Fruit fly (Drosophila melanogaster) whole organism, embryonic: Measurements from ENCODE around the gene CG33640.

Experiments used
- Aef1 ChIP-seq: fragments of 200-800 bp; sonication (Bioruptor generic); IDR thresholded peaks from 3 replicates; pipeline ENCODE4 v1.3.6; 2022; ENCODE audit warnings: missing biosample characterization, missing genetic modification characterization
- CG10209 ChIP-seq: fragments of 200-800 bp; sonication (Bioruptor generic); optimal IDR thresholded peaks from 3 replicates; lab custom pipeline; 2017; ENCODE audit warnings: missing biosample characterization, mild to moderate bottlenecking, missing genetic modification characterization, missing genetic modification reagents
- CG11456 ChIP-seq: fragments of 200-800 bp; sonication (Bioruptor generic); IDR thresholded peaks from 3 replicates; pipeline ENCODE4 v1.3.6; 2022; ENCODE audit warnings: missing biosample characterization, missing genetic modification characterization
- CG11504 ChIP-seq: fragments of 200-800 bp; sonication (Bioruptor generic); optimal IDR thresholded peaks from 3 replicates; lab custom pipeline; 2019; ENCODE audit warnings: missing biosample characterization, mild to moderate bottlenecking, missing genetic modification characterization, moderate library complexity
- CG12659 ChIP-seq: fragments of 200-800 bp; sonication (Bioruptor generic); optimal IDR thresholded peaks from 3 replicates; lab custom pipeline; 2017; ENCODE audit warnings: mild to moderate bottlenecking, missing biosample characterization, missing genetic modification reagents, missing genetic modification characterization
- CG13624 ChIP-seq: fragments of 200-800 bp; sonication (Bioruptor generic); optimal IDR thresholded peaks from 2 replicates; lab custom pipeline; 2016; ENCODE audit warnings: missing biosample characterization, missing genetic modification characterization
- CG13894 ChIP-seq: fragments of 200-800 bp; sonication (Bioruptor generic); optimal IDR thresholded peaks from 3 replicates; lab custom pipeline; 2018; ENCODE audit warnings: missing biosample characterization, mild to moderate bottlenecking, missing genetic modification characterization, moderate library complexity
- CG14441 ChIP-seq: fragments of 200-800 bp; sonication (Bioruptor generic); IDR thresholded peaks from 2 replicates; pipeline ENCODE4 v1.3.6; 2022; ENCODE audit warnings: missing biosample characterization, missing genetic modification characterization
- CG15514 ChIP-seq: fragments of 200-800 bp; sonication (Bioruptor generic); optimal IDR thresholded peaks from 3 replicates; lab custom pipeline; 2017; ENCODE audit warnings: missing biosample characterization, missing genetic modification characterization, mild to moderate bottlenecking, moderate library complexity, missing genetic modification reagents
- CG17912 ChIP-seq: fragments of 200-800 bp; sonication (Bioruptor generic); optimal IDR thresholded peaks from 2 replicates; lab custom pipeline; 2018; ENCODE audit warnings: missing biosample characterization, mild to moderate bottlenecking, missing genetic modification characterization
- CG2199 ChIP-seq: fragments of 200-800 bp; sonication (Bioruptor generic); IDR thresholded peaks from 3 replicates; pipeline ENCODE4 v1.3.6; 2022; ENCODE audit warnings: missing biosample characterization, missing genetic modification characterization
- CG4282 ChIP-seq: fragments of 200-800 bp; sonication (Bioruptor generic); optimal IDR thresholded peaks from 2 replicates; lab custom pipeline; 2016; ENCODE audit warnings: missing biosample characterization, missing genetic modification characterization
- CG4854 ChIP-seq: fragments of 200-800 bp; sonication (Bioruptor generic); optimal IDR thresholded peaks from 2 replicates; lab custom pipeline; 2016; ENCODE audit warnings: missing biosample characterization, missing genetic modification characterization, inconsistent platforms
- CG6175 ChIP-seq: fragments of 200-800 bp; sonication (Bioruptor generic); IDR thresholded peaks from 3 replicates; pipeline ENCODE4 v1.3.6; 2022; ENCODE audit warnings: missing biosample characterization, missing genetic modification characterization
- CG9609 ChIP-seq: fragments of 200-800 bp; sonication (Bioruptor generic); optimal IDR thresholded peaks from 3 replicates; lab custom pipeline; 2016; ENCODE audit warnings: missing biosample characterization, missing genetic modification characterization
- CHES-1-like ChIP-seq: fragments of 200-800 bp; sonication (Bioruptor generic); optimal IDR thresholded peaks from 2 replicates; lab custom pipeline; 2016; ENCODE audit warnings: missing biosample characterization, missing genetic modification characterization
- Camta ChIP-seq: fragments of 200-800 bp; sonication (Bioruptor generic); optimal IDR thresholded peaks from 2 replicates; lab custom pipeline; 2016; ENCODE audit warnings: missing biosample characterization, missing genetic modification characterization
- D19A ChIP-seq: fragments of 200-800 bp; optimal IDR thresholded peaks from 3 replicates; lab custom pipeline; 2019; ENCODE audit warnings: missing biosample characterization, mild to moderate bottlenecking, missing genetic modification characterization, moderate library complexity
- Deaf1 ChIP-seq: fragments of 200-800 bp; optimal IDR thresholded peaks from 3 replicates; lab custom pipeline; 2019; ENCODE audit warnings: missing biosample characterization, mild to moderate bottlenecking, missing genetic modification characterization, moderate library complexity
- Dfd ChIP-seq, 2 experiments: fragments of >200 bp; optimal IDR thresholded peaks; 2 replicates each; lab custom pipeline; 2017; ENCODE audit warnings: missing biosample characterization in 2 of 2, missing genetic modification characterization in 2 of 2
- Drgx ChIP-seq: fragments of 200-800 bp; sonication (Bioruptor generic); IDR thresholded peaks from 2 replicates; pipeline ENCODE4 v1.3.6; 2022; ENCODE audit warnings: missing biosample characterization, missing genetic modification characterization
- Hr51 ChIP-seq, 2 experiments: fragments of 200-800 bp; sonication (Bioruptor generic); optimal IDR thresholded peaks; 2 replicates in 1 of 2; 3 replicates in 1 of 2; lab custom pipeline; 2016 to 2018; ENCODE audit warnings: missing biosample characterization in 2 of 2, missing genetic modification characterization in 2 of 2, mild to moderate bottlenecking in 1 of 2, moderate library complexity in 1 of 2
- Lim3 ChIP-seq: fragments of 200-800 bp; sonication (Bioruptor generic); IDR thresholded peaks from 2 replicates; pipeline ENCODE4 v1.3.6; 2022; ENCODE audit warnings: missing biosample characterization, missing genetic modification characterization
- Med ChIP-seq: fragments of 200-800 bp; sonication (Bioruptor generic); peaks from one replicate; lab custom pipeline; 2016; ENCODE audit warnings: missing biosample characterization, missing genetic modification characterization, mild to moderate bottlenecking, inconsistent platforms, moderate library complexity
- Ssrp ChIP-seq: fragments of 200-800 bp; sonication (Bioruptor generic); optimal IDR thresholded peaks from 2 replicates; lab custom pipeline; 2018; ENCODE audit warnings: missing biosample characterization, mild to moderate bottlenecking, missing genetic modification characterization, moderate library complexity
- Trl ChIP-seq, 3 experiments: fragments of >200 bp in 2 of 3; fragments of 200-800 bp in 1 of 3; sonication (Bioruptor generic) in 1 of 3; optimal IDR thresholded peaks; 2 replicates in 1 of 3; 3 replicates in 2 of 3; lab custom pipeline; 2016 to 2017; ENCODE audit warnings: missing biosample characterization in 1 of 3, missing genetic modification characterization in 1 of 3
- abd-A ChIP-seq: fragments of 200-800 bp; sonication (Bioruptor generic); optimal IDR thresholded peaks from 3 replicates; lab custom pipeline; 2019; ENCODE audit warnings: missing biosample characterization, mild to moderate bottlenecking, missing genetic modification characterization, moderate library complexity
- bsh ChIP-seq, 2 experiments: fragments of 200-800 bp; sonication (Bioruptor generic); optimal IDR thresholded peaks; 2 replicates each; lab custom pipeline; 2017 to 2018; ENCODE audit warnings: mild to moderate bottlenecking in 2 of 2, missing biosample characterization in 2 of 2, missing genetic modification characterization in 2 of 2, moderate library complexity in 1 of 2
- chinmo ChIP-seq: fragments of 200-800 bp; sonication (Bioruptor generic); IDR thresholded peaks from 4 replicates; pipeline ENCODE4 v1.3.6; 2022; ENCODE audit warnings: missing biosample characterization, missing genetic modification characterization; ENCODE audit not compliant: partially characterized antibody
- ci ChIP-seq: fragments of 200-800 bp; sonication (Bioruptor generic); IDR thresholded peaks from 3 replicates; pipeline ENCODE4 v1.3.6; 2022; ENCODE audit warnings: missing biosample characterization, missing genetic modification characterization
- disco-r ChIP-seq: fragments of 200-800 bp; sonication (Bioruptor generic); optimal IDR thresholded peaks from 2 replicates; lab custom pipeline; 2016; ENCODE audit warnings: missing biosample characterization, missing genetic modification characterization
- eyg ChIP-seq: fragments of 200-800 bp; sonication (Bioruptor generic); optimal IDR thresholded peaks from 3 replicates; lab custom pipeline; 2016; ENCODE audit warnings: missing biosample characterization, missing genetic modification characterization
- kah ChIP-seq: fragments of 200-800 bp; sonication (Bioruptor generic); optimal IDR thresholded peaks from 2 replicates; lab custom pipeline; 2018; ENCODE audit warnings: missing biosample characterization, mild to moderate bottlenecking, missing genetic modification characterization
- nom ChIP-seq: fragments of 200-800 bp; sonication (Bioruptor generic); optimal IDR thresholded peaks from 2 replicates; lab custom pipeline; 2017; ENCODE audit warnings: missing biosample characterization, missing genetic modification characterization, mild to moderate bottlenecking, moderate library complexity, missing genetic modification reagents
- p53 ChIP-seq: fragments of 200-800 bp; sonication (Bioruptor generic); optimal IDR thresholded peaks from 2 replicates; lab custom pipeline; 2016; ENCODE audit warnings: missing biosample characterization, missing genetic modification characterization
- sd ChIP-seq: fragments of 200-800 bp; sonication (Bioruptor generic); optimal IDR thresholded peaks from 3 replicates; lab custom pipeline; 2018; ENCODE audit warnings: missing biosample characterization, mild to moderate bottlenecking, missing genetic modification characterization, moderate library complexity
- sens ChIP-seq: fragments of 200-800 bp; sonication (Bioruptor generic); peaks from one replicate; lab custom pipeline; 2016; ENCODE audit warnings: missing biosample characterization, missing genetic modification characterization
- shn ChIP-seq: fragments of 200-800 bp; sonication (Bioruptor generic); optimal IDR thresholded peaks from 3 replicates; lab custom pipeline; 2016; ENCODE audit warnings: missing biosample characterization, missing genetic modification characterization
- sob ChIP-seq: fragments of 200-800 bp; sonication (Bioruptor generic); IDR thresholded peaks from 2 replicates; pipeline ENCODE4 v1.3.6; 2022; ENCODE audit warnings: missing biosample characterization, missing genetic modification characterization
- sqz ChIP-seq: fragments of 200-800 bp; sonication (Bioruptor generic); optimal IDR thresholded peaks from 3 replicates; lab custom pipeline; 2018; ENCODE audit warnings: missing biosample characterization, mild to moderate bottlenecking, missing genetic modification characterization
- sr ChIP-seq: fragments of 200-800 bp; sonication (Bioruptor generic); IDR thresholded peaks from 3 replicates; pipeline ENCODE4 v1.3.6; 2022; ENCODE audit warnings: missing biosample characterization, missing genetic modification characterization
- tll ChIP-seq, 2 experiments: fragments of 200-800 bp in 1 of 2; fragments of >200 bp in 1 of 2; sonication (Bioruptor generic) in 1 of 2; optimal IDR thresholded peaks; 2 replicates each; lab custom pipeline; 2017 to 2019; ENCODE audit warnings: missing biosample characterization in 2 of 2, missing genetic modification characterization in 2 of 2, mild to moderate bottlenecking in 1 of 2, moderate library complexity in 1 of 2
- trem ChIP-seq: fragments of 200-800 bp; optimal IDR thresholded peaks from 3 replicates; lab custom pipeline; 2019; ENCODE audit warnings: missing biosample characterization, mild to moderate bottlenecking, missing genetic modification characterization, moderate library complexity
- vvl ChIP-seq: fragments of 200-800 bp; sonication (Bioruptor generic); IDR thresholded peaks from 2 replicates; pipeline ENCODE4 v1.3.6; 2022; ENCODE audit warnings: missing biosample characterization, missing genetic modification characterization
- wor ChIP-seq: fragments of 200-800 bp; sonication (Bioruptor generic); IDR thresholded peaks from 2 replicates; pipeline ENCODE4 v1.3.6; 2022; ENCODE audit warnings: missing biosample characterization, missing genetic modification characterization

The CG33640 gene

dm6 chr2L:13542476-13542875 is 14.8 kb downstream of the CG33640 start, which contains the start of gene CG9263:
Gene CG9263 (minus strand): TSS chr2L:13542576.
- no peak for TF ChIP-seq CHES-1-like (GFP tag; lab: Kevin White, UChicago)
- peak; percentile 50 for TF ChIP-seq sens (GFP tag; lab: Kevin White, UChicago)

- TF ChIP-seq Ssrp (tag; lab: Kevin White, UChicago), result no peak
- TF ChIP-seq CG2199, result peak; percentile 89; the same call in 2 of the 3 replicates
- TF ChIP-seq Drgx (GFP tag; lab: Robert Waterston, UW), result peak; percentile 59
- no peak for TF ChIP-seq CG15514 (GFP tag; lab: Kevin White, UChicago)
- peak; percentile 98 for TF ChIP-seq nom (GFP tag; lab: Kevin White, UChicago)
- TF ChIP-seq vvl (GFP tag; lab: Robert Waterston, UW), result 0 out of 2 replicates have a peak, but pooled peaks have one; percentile 16
- TF ChIP-seq Dfd (GFP tag; optimal IDR thresholded peaks at IDR 0.05; lab: Kevin White, UChicago), result no peak
- no peak for TF ChIP-seq ci (GFP tag; lab: Robert Waterston, UW)
- TF ChIP-seq Med (GFP tag; lab: Kevin White, UChicago), result peak; percentile 22
- TF ChIP-seq eyg (GFP tag; lab: Kevin White, UChicago), result no peak
- TF ChIP-seq sr, result no peak
- no peak for TF ChIP-seq CG4282 (GFP tag; lab: Kevin White, UChicago)
- TF ChIP-seq sob, result no peak
- TF ChIP-seq CG13894, result peak; percentile 92
- TF ChIP-seq chinmo, result 0 out of 4 replicates have a peak, but pooled peaks have one; percentile 67
- 0 out of 3 replicates have a peak, but pooled peaks have one; percentile 14 for TF ChIP-seq Aef1 (GFP tag; lab: Robert Waterston, UW)
- TF ChIP-seq bsh (GFP tag; optimal IDR thresholded peaks at IDR 0.05; lab: Kevin White, UChicago), result peak in 1 of 2 experiments; percentile 95
- TF ChIP-seq sqz (GFP tag; lab: Kevin White, UChicago), result peak; percentile 82
- TF ChIP-seq CG12659, result no peak
- TF ChIP-seq sens (GFP tag; lab: Kevin White, UChicago), result peak; percentile 69
- no peak for TF ChIP-seq shn (GFP tag; lab: Kevin White, UChicago)
- TF ChIP-seq Deaf1 (tag; lab: Kevin White, UChicago), result peak; percentile 79
- no peak for TF ChIP-seq CG11456 (GFP tag; lab: Robert Waterston, UW)
- TF ChIP-seq Hr51 (GFP tag; optimal IDR thresholded peaks at IDR 0.05; lab: Kevin White, UChicago), result no peak
- no peak for TF ChIP-seq Lim3
- TF ChIP-seq, all 482 proteins: peak for 12
Measured at dm6 chr2L:13545678-13546077, 18.0 kb downstream of the CG33640 start.

dm6 chr2L:13547738-13548726 is 20.4 kb downstream of the CG33640 start:
- TF ChIP-seq D19A, result peak; percentile 28
- no peak for TF ChIP-seq wor (GFP tag; lab: Robert Waterston, UW)
- TF ChIP-seq CG17912 (GFP tag; lab: Kevin White, UChicago), result no peak
- peak; percentile 68 for TF ChIP-seq CG9609 (GFP tag; lab: Kevin White, UChicago)
- TF ChIP-seq disco-r (GFP tag; lab: Kevin White, UChicago), result no peak
- TF ChIP-seq tll (GFP tag; optimal IDR thresholded peaks at IDR 0.05; lab: Kevin White, UChicago), result peak; percentile 45 to 48
- TF ChIP-seq CG10209 (GFP tag; lab: Kevin White, UChicago), result peak; percentile 67
- no peak for TF ChIP-seq CG4854 (GFP tag; lab: Kevin White, UChicago)
- TF ChIP-seq trem (tag; lab: Kevin White, UChicago), result peak; percentile 9
- TF ChIP-seq abd-A (tag; lab: Kevin White, UChicago), result peak; percentile 92
- TF ChIP-seq CG13624 (GFP tag; lab: Kevin White, UChicago), result peak; percentile 57
- peak; percentile 38 for TF ChIP-seq Camta (GFP tag; lab: Kevin White, UChicago)
- no peak for TF ChIP-seq sd (tag; lab: Kevin White, UChicago)
- peak; percentile 90 for TF ChIP-seq sens (GFP tag; lab: Kevin White, UChicago)
- peak; percentile 60 for TF ChIP-seq CG11504 (tag; lab: Kevin White, UChicago)
- no peak for TF ChIP-seq Trl (optimal IDR thresholded peaks at IDR 0.05; lab: Kevin White, UChicago)
- TF ChIP-seq Trl (GFP tag; optimal IDR thresholded peaks at IDR 0.05; lab: Kevin White, UChicago), result peak; percentile 33
- TF ChIP-seq kah (GFP tag; lab: Kevin White, UChicago), result no peak
- no peak for TF ChIP-seq CG6175
- no peak for TF ChIP-seq CG14441 (GFP tag; lab: Robert Waterston, UW)
- no peak for TF ChIP-seq p53 (GFP tag; lab: Kevin White, UChicago)
